Fruit fly (Drosophila melanogaster) whole organism, adult: ENCODE measurements around the gene CG13484.

Source experiments
- CG11617 ChIP-seq: fragments of 200-800 bp; sonication (Bioruptor generic); optimal IDR thresholded peaks from 2 replicates; lab custom pipeline; 2017; ENCODE audit warnings: mild to moderate bottlenecking, missing biosample characterization, missing genetic modification reagents, missing genetic modification characterization
- CG12768 ChIP-seq: fragments of 200-800 bp; sonication (Bioruptor generic); optimal IDR thresholded peaks from 2 replicates; lab custom pipeline; 2017; ENCODE audit warnings: missing biosample characterization, missing genetic modification characterization, mild to moderate bottlenecking, moderate library complexity, missing genetic modification reagents
- CG14711 ChIP-seq: fragments of 200-800 bp; sonication (Bioruptor generic); optimal IDR thresholded peaks from 2 replicates; lab custom pipeline; 2018; ENCODE audit warnings: missing biosample characterization, mild to moderate bottlenecking, missing genetic modification characterization, moderate library complexity
- CG1620 ChIP-seq: fragments of 200-800 bp; sonication (Bioruptor generic); optimal IDR thresholded peaks from 2 replicates; lab custom pipeline; 2016; ENCODE audit warnings: missing biosample characterization, missing genetic modification characterization
- CG33017 ChIP-seq: fragments of 200-800 bp; sonication (Bioruptor generic); optimal IDR thresholded peaks from 2 replicates; lab custom pipeline; 2018; ENCODE audit warnings: missing biosample characterization, mild to moderate bottlenecking, missing genetic modification characterization, moderate library complexity
- CG5204 ChIP-seq: fragments of 200-800 bp; sonication (Bioruptor generic); optimal IDR thresholded peaks from 2 replicates; lab custom pipeline; 2016; ENCODE audit warnings: missing biosample characterization, missing genetic modification characterization
- CG7045 ChIP-seq: fragments of 200-800 bp; sonication (Bioruptor generic); optimal IDR thresholded peaks from 2 replicates; lab custom pipeline; 2017; ENCODE audit warnings: missing biosample characterization, mild to moderate bottlenecking, missing genetic modification characterization
- CG7101 ChIP-seq: fragments of 200-800 bp; sonication (Bioruptor generic); optimal IDR thresholded peaks from 2 replicates; lab custom pipeline; 2018; ENCODE audit warnings: missing biosample characterization, mild to moderate bottlenecking, missing genetic modification characterization, moderate library complexity
- Clk ChIP-seq: fragments of 200-800 bp; sonication (Bioruptor generic); optimal IDR thresholded peaks from 2 replicates; lab custom pipeline; 2017; ENCODE audit warnings: missing biosample characterization, missing genetic modification characterization
- Crg-1 ChIP-seq: fragments of 200-800 bp; sonication (Bioruptor generic); optimal IDR thresholded peaks from 2 replicates; lab custom pipeline; 2016; ENCODE audit warnings: missing biosample characterization, missing genetic modification characterization
- Hr96 ChIP-seq: fragments of 200-800 bp; sonication (Bioruptor generic); optimal IDR thresholded peaks from 2 replicates; lab custom pipeline; 2016; ENCODE audit warnings: missing biosample characterization, missing genetic modification characterization
- Mnt ChIP-seq: fragments of 200-800 bp; sonication (Bioruptor generic); optimal IDR thresholded peaks from 2 replicates; lab custom pipeline; 2016; ENCODE audit warnings: missing biosample characterization, mild to moderate bottlenecking, missing genetic modification characterization
- bab1 ChIP-seq: fragments of 200-800 bp; sonication (Bioruptor generic); optimal IDR thresholded peaks from 3 replicates; lab custom pipeline; 2019; ENCODE audit warnings: missing biosample characterization, mild to moderate bottlenecking, missing genetic modification characterization, moderate library complexity
- cic ChIP-seq: fragments of 200-800 bp; sonication (Bioruptor generic); optimal IDR thresholded peaks from 2 replicates; lab custom pipeline; 2017; ENCODE audit warnings: missing biosample characterization, mild to moderate bottlenecking, missing genetic modification characterization, moderate library complexity
- cnc ChIP-seq, 2 experiments: fragments of >200 bp; optimal IDR thresholded peaks; 2 replicates each; lab custom pipeline; 2017
- kay ChIP-seq: fragments of 200-800 bp; sonication (Bioruptor generic); peaks from one replicate; lab custom pipeline; 2016; ENCODE audit warnings: missing biosample characterization, missing genetic modification characterization, borderline replicate concordance
- ovo ChIP-seq: fragments of 200-800 bp; sonication (Bioruptor generic); optimal IDR thresholded peaks from 2 replicates; lab custom pipeline; 2016; ENCODE audit warnings: missing biosample characterization, missing genetic modification characterization
- pad ChIP-seq: fragments of 200-800 bp; sonication (Bioruptor generic); optimal IDR thresholded peaks from 3 replicates; lab custom pipeline; 2017; ENCODE audit warnings: missing biosample characterization, missing genetic modification characterization, mild to moderate bottlenecking, moderate library complexity, missing genetic modification reagents
- tj ChIP-seq: fragments of 200-800 bp; sonication (Bioruptor generic); optimal IDR thresholded peaks from 3 replicates; lab custom pipeline; 2017; ENCODE audit warnings: missing biosample characterization, mild to moderate bottlenecking, missing genetic modification characterization, moderate library complexity
- toe ChIP-seq: fragments of 200-800 bp; sonication (Bioruptor generic); optimal IDR thresholded peaks from 2 replicates; lab custom pipeline; 2016; ENCODE audit warnings: missing biosample characterization, missing genetic modification characterization

CG13484 gene

DNA sequence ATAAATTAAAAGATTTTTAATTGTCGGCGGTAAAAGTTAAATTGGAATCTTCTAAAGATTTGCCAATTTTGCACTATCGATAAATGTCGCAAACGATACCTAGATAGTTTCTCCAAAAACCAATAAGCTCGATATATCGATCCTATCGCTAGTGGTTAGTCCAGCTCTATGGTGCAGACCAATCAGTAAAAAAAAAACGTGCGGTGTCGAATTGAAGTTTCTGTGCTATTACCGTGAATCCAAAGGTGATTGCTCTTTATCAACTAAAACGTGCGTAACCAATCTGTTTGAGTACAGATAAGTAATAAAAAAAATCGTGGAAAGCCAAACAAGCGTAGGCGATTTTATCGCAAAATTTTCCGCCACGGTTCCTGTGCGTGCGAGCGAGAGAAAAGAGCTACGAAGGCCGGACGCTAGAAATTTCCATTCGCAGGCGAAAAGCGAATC is 16.0 kb downstream of the CG13484 start, which contains the start of gene Hsp110:
TSS of gene Hsp110 (plus strand) at position 153 of the 447 bp plus-strand sequence.
- TF ChIP-seq CG7045 (GFP tag; lab: Kevin White, UChicago) (no peak), CG12768 (GFP tag; lab: Kevin White, UChicago) (peak; percentile 36), CG33017 (tag; lab: Kevin White, UChicago) (peak; percentile 65), Hr96 (GFP tag; lab: Kevin White, UChicago) (no peak), cnc (optimal IDR thresholded peaks at IDR 0.05; lab: Kevin White, UChicago) (no peak), CG5204 (no peak), ovo (peak; percentile 4), CG1620 (GFP tag; lab: Kevin White, UChicago) (peak; percentile 43), pad (peak; percentile 14), CG7101 (peak; percentile 48), Crg-1 (GFP tag; lab: Kevin White, UChicago) (peak; percentile 43), Clk (GFP tag; lab: Kevin White, UChicago) (no peak), toe (GFP tag; lab: Kevin White, UChicago) (no peak), CG14711 (tag; lab: Kevin White, UChicago) (no peak), bab1 (GFP tag; lab: Kevin White, UChicago) (peak; percentile 64), cic (GFP tag; lab: Kevin White, UChicago) (peak; percentile 29), tj (peak; percentile 48), Mnt (peak; percentile 94), CG11617 (GFP tag; lab: Kevin White, UChicago) (peak; percentile 66), kay (GFP tag; lab: Kevin White, UChicago) (peak; percentile 96)

DNA sequence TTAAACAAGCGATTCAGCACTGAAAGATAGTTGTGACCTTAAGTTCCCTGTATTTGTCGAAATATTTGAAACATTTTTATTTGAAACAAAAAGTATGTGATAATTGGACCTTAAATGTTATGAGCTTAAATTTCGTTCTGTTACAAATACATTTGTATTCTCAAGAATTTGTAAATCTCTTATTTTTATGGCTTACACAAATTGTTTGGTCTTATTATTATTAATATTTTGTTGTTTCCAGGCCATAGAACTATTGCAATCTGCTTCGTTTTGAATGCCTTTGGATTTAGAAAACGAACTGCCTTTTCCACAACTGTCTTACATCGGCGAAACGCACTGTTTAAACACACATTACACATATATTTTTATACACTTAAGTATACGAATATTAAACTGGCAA is 18.4 kb downstream of the CG13484 start, which contains the start of gene CG6661:
TSS of gene CG6661 (plus strand) at position 301 of the 400 bp plus-strand sequence.
- TF ChIP-seq Crg-1 (GFP tag; lab: Kevin White, UChicago) (no peak), pad (no peak), CG7045 (GFP tag; lab: Kevin White, UChicago) (no peak), cic (GFP tag; lab: Kevin White, UChicago) (no peak), CG14711 (tag; lab: Kevin White, UChicago) (no peak), Hr96 (GFP tag; lab: Kevin White, UChicago) (no peak), bab1 (GFP tag; lab: Kevin White, UChicago) (no peak), Clk (GFP tag; lab: Kevin White, UChicago) (no peak), CG33017 (tag; lab: Kevin White, UChicago) (no peak), CG1620 (GFP tag; lab: Kevin White, UChicago) (no peak), Mnt (no peak), CG12768 (GFP tag; lab: Kevin White, UChicago) (no peak), CG11617 (GFP tag; lab: Kevin White, UChicago) (no peak), tj (no peak)

- TF ChIP-seq tj (peak; percentile 60), Clk (GFP tag; lab: Kevin White, UChicago) (peak; percentile 63), kay (GFP tag; lab: Kevin White, UChicago) (no peak), Hr96 (GFP tag; lab: Kevin White, UChicago) (peak; percentile 83), CG5204 (no peak), cnc (optimal IDR thresholded peaks at IDR 0.05; lab: Kevin White, UChicago) (no peak), CG11617 (GFP tag; lab: Kevin White, UChicago) (peak; percentile 79), CG14711 (tag; lab: Kevin White, UChicago) (peak; percentile 24), toe (GFP tag; lab: Kevin White, UChicago) (peak; percentile 84), Mnt (peak; percentile 82), ovo (peak; percentile 67), bab1 (GFP tag; lab: Kevin White, UChicago) (peak; percentile 36), cic (GFP tag; lab: Kevin White, UChicago) (peak; percentile 94), CG12768 (GFP tag; lab: Kevin White, UChicago) (peak; percentile 81), CG7101 (peak; percentile 81), CG1620 (GFP tag; lab: Kevin White, UChicago) (peak; percentile 52), pad (peak; percentile 96), Crg-1 (GFP tag; lab: Kevin White, UChicago) (peak; percentile 62), CG7045 (GFP tag; lab: Kevin White, UChicago) (peak; percentile 80), CG33017 (tag; lab: Kevin White, UChicago) (peak; percentile 37)
Observed at dm6 chr3L:14031171-14032126, 21.4 kb downstream of the CG13484 start, which contains the start of the genes CG6650 and endos. Gene CG6650, plus strand, starts transcription at chr3L:14031450. Gene endos, minus strand, starts transcription at chr3L:14031706.

DNA sequence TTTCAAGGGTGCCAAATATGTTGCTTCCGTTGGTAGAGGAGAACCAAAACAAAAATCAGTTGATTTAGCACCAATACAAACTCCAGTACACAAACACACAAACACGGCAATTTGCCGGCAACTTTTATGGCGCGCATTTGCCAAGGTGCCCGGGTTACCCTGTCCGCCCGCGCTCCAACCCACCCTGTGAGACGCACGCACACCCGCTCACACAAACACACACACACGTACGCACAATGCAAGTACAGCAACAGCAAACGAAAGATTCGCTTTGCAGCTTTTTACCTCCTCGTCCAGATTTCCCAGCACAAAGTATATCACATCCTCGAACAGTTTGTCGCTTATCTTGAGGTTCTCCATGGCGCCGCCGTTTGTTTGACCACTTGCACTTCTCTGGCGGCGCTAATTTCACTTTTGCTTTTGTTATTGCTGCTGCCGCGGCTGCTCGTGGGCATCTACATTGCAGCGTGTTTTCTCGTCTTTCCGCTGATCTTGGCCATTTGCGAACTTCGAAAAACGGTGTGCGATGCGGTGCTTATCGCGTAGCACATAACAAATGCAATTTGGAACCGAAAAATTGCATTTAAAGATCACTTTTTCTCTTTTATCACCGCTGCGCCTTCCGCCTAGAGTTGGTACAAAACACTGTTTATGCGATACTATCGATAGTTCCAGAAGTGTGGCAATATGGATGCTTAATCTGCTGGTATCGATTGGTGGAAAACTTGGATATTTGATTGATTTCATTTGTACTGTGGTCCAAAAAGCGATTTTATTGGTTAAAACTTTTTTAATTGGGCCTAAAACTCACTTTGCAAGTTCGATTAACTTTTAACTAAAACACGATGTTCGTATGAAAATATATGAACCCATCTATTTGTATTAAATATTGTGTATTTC is 24.1 kb downstream of the CG13484 start, which contains the start of gene Ptip:
TSS of gene Ptip (minus strand) at position 637 of the 900 bp plus-strand sequence.
- TF ChIP-seq Crg-1 (GFP tag; lab: Kevin White, UChicago) (peak; percentile 37), CG5204 (no peak), kay (GFP tag; lab: Kevin White, UChicago) (no peak), CG14711 (tag; lab: Kevin White, UChicago) (peak; percentile 48), tj (peak; percentile 27), CG1620 (GFP tag; lab: Kevin White, UChicago) (peak; percentile 12), CG7101 (peak; percentile 32), CG33017 (tag; lab: Kevin White, UChicago) (no peak), ovo (no peak), pad (no peak), toe (GFP tag; lab: Kevin White, UChicago) (no peak), bab1 (GFP tag; lab: Kevin White, UChicago) (peak; percentile 52), CG7045 (GFP tag; lab: Kevin White, UChicago) (no peak), cnc (optimal IDR thresholded peaks at IDR 0.05; lab: Kevin White, UChicago) (no peak), CG12768 (GFP tag; lab: Kevin White, UChicago) (peak; percentile 20), cic (GFP tag; lab: Kevin White, UChicago) (peak; percentile 30), Hr96 (GFP tag; lab: Kevin White, UChicago) (no peak), Mnt (peak; percentile 72), Clk (GFP tag; lab: Kevin White, UChicago) (no peak), CG11617 (GFP tag; lab: Kevin White, UChicago) (no peak)
